Worm (Caenorhabditis elegans): ENCODE results near the gene oac-59.
"Not testable (repeated sequence)": the region's sequence is repeated elsewhere in the genome, so short reads cannot be mapped to it uniquely, and the experiment has no call there.

oac-59 gene

ce11 chrIV:12301161-12301560 is at the start of gene oac-59:
Gene oac-59, minus strand, starts transcription at chrIV:12301261.
- no peak for TF ChIP-seq him-1 (tag; optimal IDR thresholded peaks at IDR 0.05)
- TF ChIP-seq W03F9.2 (tag; optimal IDR thresholded peaks at IDR 0.05): no peak
- TF ChIP-seq dao-5 (tag; optimal IDR thresholded peaks at IDR 0.05): no peak

- TF ChIP-seq him-1 (tag; optimal IDR thresholded peaks at IDR 0.05) (no peak), dao-5 (tag; optimal IDR thresholded peaks at IDR 0.05) (no peak), W03F9.2 (tag; optimal IDR thresholded peaks at IDR 0.05) (no peak)
Observed at ce11 chrIV:12350235-12350634, 49.2 kb upstream of the oac-59 start.

ce11 chrIV:12349639-12350038 is 48.6 kb upstream of the oac-59 start, which contains the start of gene best-22:
Gene best-22, plus strand, starts transcription at chrIV:12349939.
- no peak for TF ChIP-seq dao-5 (tag; optimal IDR thresholded peaks at IDR 0.05)
- no peak for TF ChIP-seq W03F9.2 (tag; optimal IDR thresholded peaks at IDR 0.05)
- TF ChIP-seq him-1 (tag; optimal IDR thresholded peaks at IDR 0.05): no peak

DNA sequence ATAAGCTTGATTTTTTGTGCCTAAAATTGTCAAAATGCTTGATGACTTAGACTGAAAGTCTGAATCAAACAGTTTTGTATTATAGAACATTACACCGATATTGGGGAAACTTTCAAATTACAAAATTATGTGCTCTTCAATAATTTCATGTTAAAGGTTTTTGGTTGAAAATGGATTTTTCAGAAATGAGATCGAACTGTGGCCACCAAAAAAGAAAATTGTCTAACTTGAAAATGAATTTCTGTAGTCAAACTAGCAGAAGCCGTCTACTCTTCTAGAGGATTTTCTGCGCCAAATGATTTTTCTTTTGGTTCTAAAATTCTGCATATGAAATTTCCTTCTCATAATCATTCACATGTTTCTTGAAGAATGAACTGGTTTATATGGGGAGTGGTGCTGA is 39.8 kb upstream of the oac-59 start:
- no peak for TF ChIP-seq him-1 (tag; optimal IDR thresholded peaks at IDR 0.05)

DNA sequence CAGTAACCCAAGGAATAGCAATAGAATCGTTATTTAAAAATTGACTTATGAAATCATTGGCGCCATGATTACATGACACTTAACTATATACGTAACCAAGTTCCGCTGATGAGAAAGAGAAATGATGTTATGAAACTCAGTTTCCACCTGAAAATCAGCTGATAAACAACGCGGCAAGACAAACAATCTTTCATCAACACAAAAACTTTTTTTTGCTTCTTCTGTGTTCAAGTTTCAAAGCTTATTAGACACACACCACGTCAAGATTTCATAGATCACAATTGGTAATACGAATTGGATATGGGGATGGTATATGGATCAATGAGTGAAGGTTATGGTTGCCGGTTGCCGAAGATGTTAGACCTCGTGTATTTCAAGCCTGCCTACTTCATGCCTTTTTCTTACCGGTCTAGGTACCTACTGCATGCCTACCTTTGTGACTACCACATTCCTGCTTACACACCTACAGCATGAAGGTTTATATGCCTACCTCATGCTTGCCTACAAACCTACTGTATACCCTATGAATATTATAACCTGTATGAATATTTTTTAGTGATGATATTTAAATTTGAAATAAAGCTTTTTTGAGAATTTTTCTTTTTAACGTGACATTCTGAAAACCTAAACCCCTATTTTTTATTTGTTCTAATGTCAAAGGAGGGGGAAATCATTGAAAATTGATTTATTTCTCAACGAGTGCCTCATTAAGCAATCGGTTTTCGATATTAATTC is 36.0 kb upstream of the oac-59 start, which contains the start of the genes F19B6.10 and wht-5:
Gene F19B6.10, plus strand, starts transcription at position 301 of the 735 bp plus-strand sequence.
Gene wht-5, plus strand, starts transcription at position 685 of the 735 bp plus-strand sequence.
- TF ChIP-seq W03F9.2 (tag; optimal IDR thresholded peaks at IDR 0.05) (no peak), dao-5 (tag; optimal IDR thresholded peaks at IDR 0.05) (no peak), him-1 (tag; optimal IDR thresholded peaks at IDR 0.05) (no peak)

DNA sequence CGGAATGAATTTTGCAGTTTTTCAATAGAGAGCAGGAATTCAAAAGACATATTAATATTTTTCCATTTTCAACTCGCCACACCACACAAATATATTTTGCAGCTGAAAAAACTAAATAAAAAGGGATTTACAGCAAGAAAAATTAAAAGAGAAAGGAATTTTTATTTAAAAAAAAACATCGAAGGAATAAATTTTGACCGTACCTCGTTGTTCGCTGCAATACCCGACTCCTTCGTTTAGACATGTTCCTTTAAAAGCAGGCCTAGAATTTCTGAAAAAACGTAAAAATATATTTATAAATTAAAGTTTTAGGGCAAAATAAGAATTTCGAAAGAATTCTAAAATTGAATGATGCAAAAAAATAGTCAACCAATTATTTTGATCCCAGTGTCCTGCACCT is 34.7 kb upstream of the oac-59 start, which contains the start of gene F19B6.1:
Gene F19B6.1, minus strand, starts transcription at position 278 of the 400 bp plus-strand sequence.
- TF ChIP-seq him-1 (tag; optimal IDR thresholded peaks at IDR 0.05): no peak
- no peak for TF ChIP-seq dao-5 (tag; optimal IDR thresholded peaks at IDR 0.05)
- TF ChIP-seq W03F9.2 (tag; optimal IDR thresholded peaks at IDR 0.05): no peak

DNA sequence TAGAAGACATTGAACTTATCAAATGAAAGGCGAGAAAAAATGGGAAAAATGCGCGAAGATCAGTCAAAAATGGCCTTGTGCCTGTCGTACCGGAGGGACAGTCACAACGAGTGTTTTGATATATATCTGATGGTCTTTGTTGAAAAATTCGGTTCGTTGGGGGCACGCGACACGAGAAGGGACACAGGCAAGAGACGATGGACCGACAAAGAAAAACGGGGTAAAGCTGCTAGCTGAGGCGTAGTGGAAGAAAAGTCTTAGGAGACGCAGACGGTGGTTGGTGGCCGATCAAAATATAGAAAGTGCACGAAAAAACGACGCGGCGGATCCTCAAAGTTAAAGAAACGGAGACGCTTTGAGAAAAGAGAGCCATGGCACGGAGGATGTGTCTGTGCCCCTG is 34.2 kb upstream of the oac-59 start:
- TF ChIP-seq dao-5 (tag; optimal IDR thresholded peaks at IDR 0.05): no peak
- TF ChIP-seq him-1 (tag; optimal IDR thresholded peaks at IDR 0.05): no peak
- TF ChIP-seq W03F9.2 (tag; optimal IDR thresholded peaks at IDR 0.05): no peak

ce11 chrIV:12334708-12335107 is 33.6 kb upstream of the oac-59 start:
- TF ChIP-seq dao-5 (tag; optimal IDR thresholded peaks at IDR 0.05): no peak
- no peak for TF ChIP-seq W03F9.2 (tag; optimal IDR thresholded peaks at IDR 0.05)
- TF ChIP-seq him-1 (tag; optimal IDR thresholded peaks at IDR 0.05): no peak

ce11 chrIV:12334142-12334541 is 33.1 kb upstream of the oac-59 start:
- TF ChIP-seq W03F9.2 (tag; optimal IDR thresholded peaks at IDR 0.05): no peak

ce11 chrIV:12330840-12331359 is 29.8 kb upstream of the oac-59 start, which contains the start of gene ufd-1:
Gene ufd-1, minus strand, starts transcription at chrIV:12330890.
- TF ChIP-seq him-1 (tag; optimal IDR thresholded peaks at IDR 0.05) (no peak), W03F9.2 (tag; optimal IDR thresholded peaks at IDR 0.05) (no peak), dao-5 (tag; optimal IDR thresholded peaks at IDR 0.05) (no peak)

- not testable (repeated sequence) for TF ChIP-seq him-1, dao-5, W03F9.2 (tag; optimal IDR thresholded peaks at IDR 0.05)
Observed at ce11 chrIV:12326932-12327331, 25.9 kb upstream of the oac-59 start, which contains the start of gene F19B6.3. Gene F19B6.3, plus strand, starts transcription at chrIV:12327232.

DNA sequence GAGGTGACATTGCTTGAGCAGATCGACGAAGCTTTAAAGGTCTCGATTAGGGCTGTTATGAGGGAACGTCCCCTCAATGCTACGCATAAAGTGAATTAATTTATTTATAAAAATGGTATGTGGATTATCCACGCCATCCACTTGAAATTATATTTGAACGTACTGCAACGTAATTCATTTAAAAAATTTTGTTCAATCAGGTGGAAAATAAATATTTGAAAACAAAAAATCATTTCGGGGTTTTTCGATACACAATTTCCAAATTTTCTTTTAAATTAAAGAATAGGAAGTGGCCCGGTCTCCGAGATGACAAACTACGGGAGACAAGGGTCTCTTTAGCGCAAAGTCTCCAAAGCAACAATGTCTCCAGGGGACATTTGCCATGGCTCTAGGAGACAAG is 10.5 kb upstream of the oac-59 start, which contains the start of gene oac-58:
Gene oac-58, minus strand, starts transcription at position 101 of the 400 bp plus-strand sequence.
- TF ChIP-seq him-1 (tag; optimal IDR thresholded peaks at IDR 0.05): no peak
- TF ChIP-seq W03F9.2 (tag; optimal IDR thresholded peaks at IDR 0.05): no peak
- TF ChIP-seq dao-5 (tag; optimal IDR thresholded peaks at IDR 0.05): no peak

DNA sequence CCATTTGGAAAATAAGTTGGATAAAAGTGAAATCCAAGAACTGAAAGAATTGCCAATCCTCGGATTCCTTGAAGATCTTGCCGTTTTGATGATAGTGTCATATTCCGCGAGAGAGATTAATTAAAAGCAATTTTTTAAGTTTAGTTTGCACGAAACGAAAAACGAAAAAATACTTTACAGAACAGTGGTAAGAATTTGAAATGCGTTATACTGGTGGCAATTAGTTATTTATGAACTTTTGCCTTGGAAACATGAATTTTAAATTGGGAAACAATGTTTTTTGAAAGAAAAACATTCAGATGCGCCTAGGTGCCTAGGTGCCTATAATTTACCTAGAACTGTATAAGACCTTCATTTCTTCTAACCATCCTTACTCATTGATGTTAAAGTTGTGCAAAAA is 6.7 kb upstream of the oac-59 start, which contains the start of gene oac-57:
Gene oac-57, minus strand, starts transcription at position 101 of the 400 bp plus-strand sequence.
- TF ChIP-seq W03F9.2 (tag; optimal IDR thresholded peaks at IDR 0.05) (no peak), him-1 (tag; optimal IDR thresholded peaks at IDR 0.05) (no peak), dao-5 (tag; optimal IDR thresholded peaks at IDR 0.05) (no peak)

- TF ChIP-seq dao-5 (tag; optimal IDR thresholded peaks at IDR 0.05) (no peak), him-1 (tag; optimal IDR thresholded peaks at IDR 0.05) (no peak), W03F9.2 (tag; optimal IDR thresholded peaks at IDR 0.05) (no peak)
Observed at ce11 chrIV:12305956-12306355, 4.9 kb upstream of the oac-59 start.

Data from whole organism, L4/young adult.